Fruit fly (Drosophila melanogaster): ENCODE data around the gene CG18476.
A peak's percentile ranks its signal among the peaks of the same experiment; 100 is the strongest.

Gene CG18476

dm6 chr3R:11661712-11662111 lies 16.2 kb downstream of the CG18476 start (continued):
- TF ChIP-seq CG17612 (GFP tag; IDR thresholded peaks at IDR 0.05) = 0 out of 2 replicates have a peak, but pooled peaks have one; percentile 18
- TF ChIP-seq Hr78 (GFP tag; optimal IDR thresholded peaks at IDR 0.05) = peak in 1 of 2 experiments; percentile 27
- peak; percentile 30 for TF ChIP-seq caup (GFP tag; optimal IDR thresholded peaks at IDR 0.05; ENCODE audit: severe bottlenecking)
- TF ChIP-seq hkb (optimal IDR thresholded peaks at IDR 0.05) = no peak
- peak; percentile 64 for TF ChIP-seq hkb (GFP tag; IDR thresholded peaks at IDR 0.05)
- no peak for TF ChIP-seq ato (GFP tag; IDR thresholded peaks at IDR 0.05; ENCODE audit: partially characterized antibody)
- TF ChIP-seq twi (tag; optimal IDR thresholded peaks at IDR 0.05) = no peak
- 0 out of 2 replicates have a peak, but pooled peaks have one; percentile 18 for TF ChIP-seq CG31224 (GFP tag; IDR thresholded peaks at IDR 0.05)
- TF ChIP-seq NK7.1 (GFP tag; optimal IDR thresholded peaks at IDR 0.05) = no peak
- TF ChIP-seq HHEX (GFP tag; optimal IDR thresholded peaks at IDR 0.05) = peak; percentile 38
- no peak for TF ChIP-seq CG18011 (GFP tag; optimal IDR thresholded peaks at IDR 0.05)
- TF ChIP-seq gsb (GFP tag; IDR thresholded peaks at IDR 0.05) = no peak
- TF ChIP-seq D19A (tag; optimal IDR thresholded peaks at IDR 0.05) = peak; percentile 23
- 0 out of 2 replicates have a peak, but pooled peaks have one; percentile 42 for TF ChIP-seq ttk (GFP tag; IDR thresholded peaks at IDR 0.05)
- TF ChIP-seq CG1647 (GFP tag; optimal IDR thresholded peaks at IDR 0.05) = no peak
- TF ChIP-seq CG2875 (GFP tag; optimal IDR thresholded peaks at IDR 0.05) = no peak
- no peak for TF ChIP-seq B-H2 (GFP tag; optimal IDR thresholded peaks at IDR 0.05)
- no peak for TF ChIP-seq CG32767 (GFP tag; IDR thresholded peaks at IDR 0.05)
- TF ChIP-seq Oaz (GFP tag; IDR thresholded peaks at IDR 0.05) = 0 out of 2 replicates have a peak, but pooled peaks have one; percentile 34
- peak; percentile 41 for TF ChIP-seq Nf-YC (tag; optimal IDR thresholded peaks at IDR 0.05)
- peak; percentile 25 for TF ChIP-seq Meics (GFP tag; optimal IDR thresholded peaks at IDR 0.05)
- TF ChIP-seq CG7372 (GFP tag; IDR thresholded peaks at IDR 0.05) = 0 out of 2 replicates have a peak, but pooled peaks have one; percentile 20
- no peak for TF ChIP-seq CG17186 (GFP tag; optimal IDR thresholded peaks at IDR 0.05)
- no peak for TF ChIP-seq crp (GFP tag; optimal IDR thresholded peaks at IDR 0.05)
- TF ChIP-seq Dp (GFP tag; optimal IDR thresholded peaks at IDR 0.05) = no peak
- TF ChIP-seq CG11085 (GFP tag; IDR thresholded peaks at IDR 0.05) = no peak
- TF ChIP-seq CG8281 (tag; optimal IDR thresholded peaks at IDR 0.05) = no peak
- TF ChIP-seq CG3995 (GFP tag; optimal IDR thresholded peaks at IDR 0.05) = no peak
- peak; percentile 44; the same call in 1 of the 3 replicates for TF ChIP-seq tgo (GFP tag; IDR thresholded peaks at IDR 0.05)
- TF ChIP-seq zen2 (GFP tag; IDR thresholded peaks at IDR 0.05; ENCODE audit: partially characterized antibody) = no peak
- TF ChIP-seq CG5245 (GFP tag; optimal IDR thresholded peaks at IDR 0.05) = no peak
- no peak for TF ChIP-seq sna (GFP tag; IDR thresholded peaks at IDR 0.05; ENCODE audit: partially characterized antibody)
- no peak for TF ChIP-seq CG4404 (GFP tag; IDR thresholded peaks at IDR 0.05)
- TF ChIP-seq dysf (GFP tag; IDR thresholded peaks at IDR 0.05) = peak; percentile 70
- no peak for TF ChIP-seq Rx (GFP tag; IDR thresholded peaks at IDR 0.05)
- no peak for TF ChIP-seq Atf-2 (GFP tag; optimal IDR thresholded peaks at IDR 0.05)
- peak; percentile 67 for TF ChIP-seq gem (tag; optimal IDR thresholded peaks at IDR 0.05)
- TF ChIP-seq mirr (GFP tag; optimal IDR thresholded peaks at IDR 0.05) = no peak
- no peak for TF ChIP-seq YL-1 (GFP tag; optimal IDR thresholded peaks at IDR 0.05)
- TF ChIP-seq Elba2 (GFP tag; optimal IDR thresholded peaks at IDR 0.05) = no peak
- no peak for TF ChIP-seq CG16815 (GFP tag; optimal IDR thresholded peaks at IDR 0.05)
- peak; percentile 11 for TF ChIP-seq Jarid2 (GFP tag; optimal IDR thresholded peaks at IDR 0.05)
- TF ChIP-seq otp (GFP tag; IDR thresholded peaks at IDR 0.05) = 0 out of 3 replicates have a peak, but pooled peaks have one; percentile 17
- peak in 1 of 2 experiments; percentile 84 for TF ChIP-seq Hr51 (GFP tag; optimal IDR thresholded peaks at IDR 0.05)
- TF ChIP-seq tin (GFP tag; optimal IDR thresholded peaks at IDR 0.05) = peak; percentile 2
- no peak for TF ChIP-seq CG6175 (GFP tag; IDR thresholded peaks at IDR 0.05)
- no peak for TF ChIP-seq Tbp (GFP tag; optimal IDR thresholded peaks at IDR 0.05)
- TF ChIP-seq CG33557 (GFP tag; optimal IDR thresholded peaks at IDR 0.05) = no peak
- TF ChIP-seq CG18619 (GFP tag; optimal IDR thresholded peaks at IDR 0.05) = no peak
- no peak for TF ChIP-seq Mrtf (GFP tag; IDR thresholded peaks at IDR 0.05)
